Fruit fly (Drosophila melanogaster) whole organism, embryonic: ENCODE measurements around the gene Fatp1.

Experiments used
- Awh ChIP-seq: fragments of 200-800 bp; sonication (Bioruptor generic); IDR thresholded peaks from 2 replicates; pipeline ENCODE4, ENCODE4 v1.3.6; 2022; ENCODE audit warnings: missing biosample characterization, missing genetic modification characterization
- CG10462 ChIP-seq: fragments of 200-800 bp; sonication (Bioruptor generic); optimal IDR thresholded peaks from 2 replicates; lab custom pipeline; 2016; ENCODE audit warnings: missing biosample characterization, missing genetic modification characterization
- CG11093 ChIP-seq: fragments of 200-800 bp; sonication (Bioruptor generic); IDR thresholded peaks from 3 replicates; pipeline ENCODE4 v1.3.6; 2022; ENCODE audit warnings: missing biosample characterization, missing genetic modification characterization
- CG11695 ChIP-seq: fragments of 200-800 bp; sonication (Bioruptor generic); IDR thresholded peaks from 3 replicates; pipeline ENCODE4 v1.3.6; 2022; ENCODE audit warnings: missing biosample characterization, missing genetic modification characterization
- CG12155 ChIP-seq: fragments of 200-800 bp; sonication (Bioruptor generic); optimal IDR thresholded peaks from 3 replicates; lab custom pipeline; 2016; ENCODE audit warnings: missing biosample characterization, missing genetic modification characterization
- CG12236 ChIP-seq: fragments of 200-800 bp; sonication (Bioruptor generic); optimal IDR thresholded peaks from 2 replicates; lab custom pipeline; 2016; ENCODE audit warnings: missing biosample characterization, missing genetic modification characterization
- CG17802 ChIP-seq: fragments of 200-800 bp; sonication (Bioruptor generic); optimal IDR thresholded peaks from 2 replicates; lab custom pipeline; 2018; ENCODE audit warnings: missing biosample characterization, mild to moderate bottlenecking, missing genetic modification characterization, moderate library complexity
- CG2129 ChIP-seq: fragments of 200-800 bp; sonication (Bioruptor generic); IDR thresholded peaks from 2 replicates; pipeline ENCODE4 v1.3.6; 2022; ENCODE audit warnings: missing biosample characterization, missing genetic modification characterization; ENCODE audit not compliant: partially characterized antibody
- CG32532 ChIP-seq: fragments of 200-800 bp; sonication (Bioruptor generic); IDR thresholded peaks from 2 replicates; pipeline ENCODE4 v1.3.6; 2022; ENCODE audit warnings: missing biosample characterization, missing genetic modification characterization
- CG33213 ChIP-seq: fragments of 200-800 bp; sonication (Bioruptor generic); optimal IDR thresholded peaks from 3 replicates; lab custom pipeline; 2016; ENCODE audit warnings: missing biosample characterization, missing genetic modification characterization
- CG3407 ChIP-seq: fragments of 200-800 bp; sonication (Bioruptor generic); optimal IDR thresholded peaks from 2 replicates; lab custom pipeline; 2018; ENCODE audit warnings: missing biosample characterization, mild to moderate bottlenecking, missing genetic modification characterization
- CG3838 ChIP-seq: fragments of 200-800 bp; sonication (Bioruptor generic); optimal IDR thresholded peaks from 3 replicates; lab custom pipeline; 2016; ENCODE audit warnings: missing biosample characterization, missing genetic modification characterization
- CG43689 ChIP-seq: fragments of 200-800 bp; sonication (Bioruptor generic); IDR thresholded peaks from 2 replicates; pipeline ENCODE4 v1.3.6; 2022; ENCODE audit warnings: missing biosample characterization, missing genetic modification characterization
- CG7786 ChIP-seq: fragments of 200-800 bp; sonication (Bioruptor generic); optimal IDR thresholded peaks from 2 replicates; lab custom pipeline; 2016; ENCODE audit warnings: missing biosample characterization, missing genetic modification characterization
- CG8944 ChIP-seq: fragments of 200-800 bp; sonication (Bioruptor generic); optimal IDR thresholded peaks from 3 replicates; lab custom pipeline; 2016; ENCODE audit warnings: missing biosample characterization, missing genetic modification characterization
- Gsc ChIP-seq: fragments of 200-800 bp; sonication (Bioruptor generic); IDR thresholded peaks from 2 replicates; pipeline ENCODE4 v1.3.6; 2022; ENCODE audit warnings: missing biosample characterization, missing genetic modification characterization
- MTF-1 ChIP-seq: fragments of 200-800 bp; sonication (Bioruptor generic); optimal IDR thresholded peaks from 2 replicates; lab custom pipeline; 2018; ENCODE audit warnings: missing biosample characterization, mild to moderate bottlenecking, missing genetic modification characterization, borderline replicate concordance
- Myb ChIP-seq: fragments of 200-800 bp; sonication (Bioruptor generic); optimal IDR thresholded peaks from 2 replicates; lab custom pipeline; 2016; ENCODE audit warnings: missing biosample characterization, missing genetic modification characterization
- NC2α ChIP-seq: fragments of 200-800 bp; sonication (Bioruptor generic); optimal IDR thresholded peaks from 2 replicates; lab custom pipeline; 2016; ENCODE audit warnings: missing biosample characterization, missing genetic modification characterization
- Nf-YB ChIP-seq: fragments of 200-800 bp; sonication (Bioruptor generic); optimal IDR thresholded peaks from 3 replicates; lab custom pipeline; 2019; ENCODE audit warnings: missing biosample characterization, mild to moderate bottlenecking, missing genetic modification characterization, moderate library complexity
- Optix ChIP-seq: fragments of 200-800 bp; sonication (Bioruptor generic); IDR thresholded peaks from 3 replicates; pipeline ENCODE4 v1.3.6; 2022; ENCODE audit warnings: missing biosample characterization, missing genetic modification characterization
- Ravus ChIP-seq: fragments of 200-800 bp; sonication (Bioruptor generic); IDR thresholded peaks from 2 replicates; pipeline ENCODE4 v1.3.6; 2022; ENCODE audit warnings: missing biosample characterization, missing genetic modification characterization
- Rfx ChIP-seq: fragments of 200-800 bp; sonication (Bioruptor generic); IDR thresholded peaks from 2 replicates; pipeline ENCODE4 v1.3.6; 2022; ENCODE audit warnings: missing biosample characterization, missing genetic modification characterization
- Side ChIP-seq: fragments of 200-800 bp; sonication (Bioruptor generic); optimal IDR thresholded peaks from 2 replicates; lab custom pipeline; 2016; ENCODE audit warnings: missing biosample characterization, missing genetic modification characterization
- Spps ChIP-seq: fragments of 200-800 bp; sonication (Bioruptor generic); optimal IDR thresholded peaks from 2 replicates; lab custom pipeline; 2018; ENCODE audit warnings: missing biosample characterization, mild to moderate bottlenecking, missing genetic modification characterization
- Ssrp ChIP-seq: fragments of 200-800 bp; sonication (Bioruptor generic); optimal IDR thresholded peaks from 2 replicates; lab custom pipeline; 2018; ENCODE audit warnings: missing biosample characterization, mild to moderate bottlenecking, missing genetic modification characterization, moderate library complexity
- Tbp ChIP-seq: fragments of >200 bp; optimal IDR thresholded peaks from 2 replicates; lab custom pipeline; 2018; ENCODE audit warnings: missing biosample characterization, missing genetic modification characterization
- ac ChIP-seq: fragments of 200-800 bp; sonication (Bioruptor generic); optimal IDR thresholded peaks from 3 replicates; lab custom pipeline; 2017; ENCODE audit warnings: missing biosample characterization, mild to moderate bottlenecking, missing genetic modification characterization
- br ChIP-seq: fragments of >200 bp; optimal IDR thresholded peaks from 2 replicates; lab custom pipeline; 2017
- caup ChIP-seq: fragments of 200-800 bp; sonication (Bioruptor generic); optimal IDR thresholded peaks from 3 replicates; lab custom pipeline; 2017; ENCODE audit warnings: missing biosample characterization, mild to moderate bottlenecking, missing genetic modification characterization, moderate library complexity; ENCODE audit not compliant: severe bottlenecking
- chinmo ChIP-seq: fragments of 200-800 bp; sonication (Bioruptor generic); IDR thresholded peaks from 4 replicates; pipeline ENCODE4 v1.3.6; 2022; ENCODE audit warnings: missing biosample characterization, missing genetic modification characterization; ENCODE audit not compliant: partially characterized antibody
- corto ChIP-seq: fragments of 200-800 bp; sonication (Bioruptor generic); optimal IDR thresholded peaks from 2 replicates; lab custom pipeline; 2016; ENCODE audit warnings: missing biosample characterization, mild to moderate bottlenecking, missing genetic modification characterization, moderate library complexity
- cwo ChIP-seq: fragments of 200-800 bp; sonication (Bioruptor generic); optimal IDR thresholded peaks from 3 replicates; lab custom pipeline; 2017; ENCODE audit warnings: missing biosample characterization, missing genetic modification characterization, mild to moderate bottlenecking, moderate library complexity, missing genetic modification reagents
- danr ChIP-seq: fragments of 200-800 bp; sonication (Bioruptor generic); IDR thresholded peaks from 2 replicates; pipeline ENCODE4 v1.3.6; 2022; ENCODE audit warnings: missing biosample characterization, missing genetic modification characterization
- dpn ChIP-seq, 2 experiments: fragments of 200-800 bp; sonication (Bioruptor generic); optimal IDR thresholded peaks; 3 replicates each; lab custom pipeline; 2016; ENCODE audit warnings: missing biosample characterization in 2 of 2, missing genetic modification characterization in 2 of 2
- dysf ChIP-seq: fragments of 200-800 bp; sonication (Bioruptor generic); IDR thresholded peaks from 3 replicates; pipeline ENCODE4 v1.3.6; 2022; ENCODE audit warnings: missing biosample characterization, missing genetic modification characterization
- eve ChIP-seq, 2 experiments: fragments of >200 bp; optimal IDR thresholded peaks; 2 replicates each; lab custom pipeline; 2017; ENCODE audit warnings: missing biosample characterization in 2 of 2, missing genetic modification characterization in 2 of 2
- ewg ChIP-seq: fragments of 200-800 bp; sonication (Bioruptor generic); optimal IDR thresholded peaks from 3 replicates; lab custom pipeline; 2017; ENCODE audit warnings: mild to moderate bottlenecking, missing biosample characterization, missing genetic modification reagents, missing genetic modification characterization
- grn ChIP-seq: fragments of 200-800 bp; sonication (Bioruptor generic); optimal IDR thresholded peaks from 3 replicates; lab custom pipeline; 2017; ENCODE audit warnings: missing biosample characterization, missing genetic modification characterization
- hbn ChIP-seq: fragments of 200-800 bp; sonication (Bioruptor generic); IDR thresholded peaks from 2 replicates; pipeline ENCODE4 v1.3.6; 2022; ENCODE audit warnings: missing biosample characterization, missing genetic modification characterization; ENCODE audit not compliant: partially characterized antibody
- ken ChIP-seq: fragments of 200-800 bp; sonication (Bioruptor generic); IDR thresholded peaks from 3 replicates; pipeline ENCODE4 v1.3.6; 2022; ENCODE audit warnings: missing biosample characterization, missing genetic modification characterization
- maf-S ChIP-seq: fragments of 200-800 bp; sonication (Bioruptor generic); optimal IDR thresholded peaks from 2 replicates; lab custom pipeline; 2016; ENCODE audit warnings: missing biosample characterization, missing genetic modification characterization
- nom ChIP-seq: fragments of 200-800 bp; sonication (Bioruptor generic); optimal IDR thresholded peaks from 2 replicates; lab custom pipeline; 2017; ENCODE audit warnings: missing biosample characterization, missing genetic modification characterization, mild to moderate bottlenecking, moderate library complexity, missing genetic modification reagents
- pan ChIP-seq, 4 experiments: fragments of >200 bp in 3 of 4; fragments of 200-800 bp in 1 of 4; sonication (Bioruptor generic) in 1 of 4; optimal IDR thresholded peaks in 3 of 4; IDR thresholded peaks in 1 of 4; 2 replicates each; pipeline versions ENCODE4 v1.3.6 to Lab custom; 2017 to 2022; ENCODE audit warnings: missing biosample characterization in 2 of 4, missing genetic modification characterization in 2 of 4, mixed read lengths in 1 of 4
- phol ChIP-seq: fragments of 200-800 bp; sonication (Bioruptor generic); optimal IDR thresholded peaks from 3 replicates; lab custom pipeline; 2018; ENCODE audit warnings: missing biosample characterization, mild to moderate bottlenecking, missing genetic modification characterization, moderate library complexity
- schlank ChIP-seq: fragments of 200-800 bp; sonication (Bioruptor generic); optimal IDR thresholded peaks from 2 replicates; lab custom pipeline; 2018; ENCODE audit warnings: missing biosample characterization, mild to moderate bottlenecking, missing genetic modification characterization
- sens-2 ChIP-seq: fragments of 200-800 bp; sonication (Bioruptor generic); IDR thresholded peaks from 2 replicates; pipeline ENCODE4 v1.3.6; 2022; ENCODE audit warnings: missing biosample characterization, missing genetic modification characterization
- shn ChIP-seq: fragments of 200-800 bp; sonication (Bioruptor generic); optimal IDR thresholded peaks from 3 replicates; lab custom pipeline; 2016; ENCODE audit warnings: missing biosample characterization, missing genetic modification characterization
- vfl ChIP-seq: fragments of 200-800 bp; sonication (Bioruptor generic); optimal IDR thresholded peaks from 2 replicates; lab custom pipeline; 2016; ENCODE audit warnings: missing biosample characterization, missing genetic modification characterization
- vnd ChIP-seq: fragments of 200-800 bp; sonication (Bioruptor generic); IDR thresholded peaks from 3 replicates; pipeline ENCODE4 v1.3.6; 2022; ENCODE audit warnings: missing biosample characterization, missing genetic modification characterization; ENCODE audit not compliant: partially characterized antibody
- wdn ChIP-seq: fragments of 200-800 bp; sonication (Bioruptor generic); IDR thresholded peaks from 2 replicates; pipeline ENCODE4 v1.3.6; 2022; ENCODE audit warnings: missing biosample characterization, missing genetic modification characterization

Fatp1 gene

DNA sequence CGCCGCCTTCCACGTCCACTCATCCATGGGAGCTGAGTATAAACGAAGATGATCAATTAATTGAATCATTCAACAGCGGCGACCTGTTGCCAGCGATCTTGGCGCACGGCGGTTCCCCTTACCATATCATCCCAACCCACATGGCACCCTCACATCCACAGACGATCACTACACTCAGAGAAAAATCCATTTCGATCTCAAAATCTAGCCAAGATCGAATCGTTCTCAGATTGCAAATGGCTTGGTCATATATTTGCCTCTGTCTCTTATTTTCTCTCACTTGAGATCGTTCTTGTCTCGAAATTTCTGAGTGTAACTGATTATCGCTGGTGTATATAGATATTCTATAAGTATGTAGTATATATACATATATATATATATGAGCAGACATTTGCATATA lies 48.6 kb downstream of the Fatp1 start (continued):
- TF ChIP-seq danr (GFP tag; lab: Robert Waterston, UW), result no peak
- TF ChIP-seq CG8944 (GFP tag; lab: Kevin White, UChicago), result peak; percentile 8
- no peak for TF ChIP-seq Tbp (GFP tag; lab: Kevin White, UChicago)
- TF ChIP-seq ewg (GFP tag; lab: Kevin White, UChicago), result no peak
- peak; percentile 17 for TF ChIP-seq Ssrp (tag; lab: Kevin White, UChicago)
- TF ChIP-seq Ravus (GFP tag; lab: Robert Waterston, UW), result no peak
- TF ChIP-seq vfl (GFP tag; lab: Kevin White, UChicago), result no peak
- TF ChIP-seq CG7786 (GFP tag; lab: Kevin White, UChicago), result peak; percentile 42
- TF ChIP-seq CG43689 (GFP tag; lab: Robert Waterston, UW), result peak; percentile 32; the same call in 1 of the 2 replicates
- no peak for TF ChIP-seq br
- TF ChIP-seq dysf (GFP tag; lab: Robert Waterston, UW), result peak; percentile 72
- TF ChIP-seq maf-S, result no peak
- no peak for TF ChIP-seq grn (GFP tag; lab: Kevin White, UChicago)
- no peak for TF ChIP-seq chinmo (GFP tag; lab: Robert Waterston, UW)
- no peak for TF ChIP-seq ac (GFP tag; lab: Kevin White, UChicago)
- TF ChIP-seq NC2α, result no peak
- TF ChIP-seq CG3838, result no peak
- TF ChIP-seq caup (GFP tag; lab: Kevin White, UChicago), result peak; percentile 45
- no peak for TF ChIP-seq Side (GFP tag; lab: Kevin White, UChicago)
- no peak for TF ChIP-seq CG33213
- TF ChIP-seq eve (GFP tag; optimal IDR thresholded peaks at IDR 0.05; lab: Kevin White, UChicago), result no peak
- TF ChIP-seq phol, result peak; percentile 44
- TF ChIP-seq CG12155 (GFP tag; lab: Kevin White, UChicago), result peak; percentile 10
- peak; percentile 41; the same call in 1 of the 3 replicates for TF ChIP-seq CG11695 (GFP tag; lab: Robert Waterston, UW)
- TF ChIP-seq Optix, result 0 out of 3 replicates have a peak, but pooled peaks have one; percentile 46
- TF ChIP-seq CG11093 (GFP tag; lab: Robert Waterston, UW), result no peak
- TF ChIP-seq CG10462 (GFP tag; lab: Kevin White, UChicago), result no peak
- TF ChIP-seq nom (GFP tag; lab: Kevin White, UChicago), result no peak
- TF ChIP-seq Gsc (GFP tag; lab: Robert Waterston, UW), result no peak
- TF ChIP-seq pan (optimal IDR thresholded peaks at IDR 0.05; lab: Kevin White, UChicago), result no peak
- peak in 1 of 2 experiments; percentile 71 for TF ChIP-seq pan (GFP tag; optimal IDR thresholded peaks at IDR 0.05 in 1 of 2, IDR thresholded peaks at IDR 0.05 in 1 of 2)
- peak; percentile 31 for TF ChIP-seq CG3407 (GFP tag; lab: Kevin White, UChicago)
- TF ChIP-seq Nf-YB, result no peak
- TF ChIP-seq vnd (GFP tag; lab: Robert Waterston, UW), result no peak
- TF ChIP-seq cwo (GFP tag; lab: Kevin White, UChicago), result no peak
- TF ChIP-seq dpn (GFP tag; optimal IDR thresholded peaks at IDR 0.05; lab: Kevin White, UChicago), result peak; percentile 18 to 71
- no peak for TF ChIP-seq corto (GFP tag; lab: Kevin White, UChicago)
- TF ChIP-seq CG32532 (GFP tag; lab: Robert Waterston, UW), result peak; percentile 82
- peak; percentile 86 for TF ChIP-seq Rfx (GFP tag; lab: Robert Waterston, UW)
- TF ChIP-seq wdn, result no peak
- TF ChIP-seq sens-2 (GFP tag; lab: Robert Waterston, UW), result peak; percentile 29; the same call in 1 of the 2 replicates
- TF ChIP-seq Myb, result peak; percentile 8
- TF ChIP-seq CG12236, result no peak
- TF ChIP-seq CG2129, result no peak
- TF ChIP-seq shn (GFP tag; lab: Kevin White, UChicago), result no peak
- no peak for TF ChIP-seq MTF-1 (GFP tag; lab: Kevin White, UChicago)
- TF ChIP-seq Awh (GFP tag; lab: Robert Waterston, UW), result peak; percentile 58
- TF ChIP-seq ken (GFP tag; lab: Robert Waterston, UW), result peak; percentile 55; the same call in 1 of the 3 replicates
- TF ChIP-seq hbn (GFP tag; lab: Robert Waterston, UW), result no peak
- TF ChIP-seq Spps (tag; lab: Kevin White, UChicago), result no peak
- peak; percentile 38 for TF ChIP-seq CG17802 (tag; lab: Kevin White, UChicago)
- TF ChIP-seq schlank, result peak; percentile 26
